Worm (Caenorhabditis elegans): ENCODE measurements around the gene R05C11.4.
"Not testable (repeated sequence)": the region's sequence is repeated elsewhere in the genome, so short reads cannot be mapped to it uniquely, and the experiment has no call there.

R05C11.4 gene

DNA sequence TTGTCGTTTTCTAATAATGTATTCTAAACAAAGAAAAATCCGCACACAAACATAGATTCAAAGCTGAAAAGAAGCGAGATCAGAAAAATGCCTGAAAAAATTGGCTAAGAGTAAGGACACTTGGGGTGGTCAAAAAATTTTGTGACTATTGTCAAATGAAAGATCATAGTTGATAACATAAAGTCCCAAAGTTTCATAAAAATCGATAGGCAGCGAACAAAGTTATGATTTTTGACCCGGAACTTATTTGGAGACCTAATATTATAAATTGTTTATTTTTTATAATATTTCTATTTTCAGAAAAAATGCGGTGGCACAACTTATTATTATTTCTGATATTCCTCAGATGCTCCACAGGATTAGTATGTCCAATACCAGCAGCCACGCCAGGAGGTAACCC is at the start of gene R05C11.4:
Gene R05C11.4, plus strand, starts transcription at position 301 of the 400 bp plus-strand sequence.
- TF ChIP-seq pat-9 (tag; optimal IDR thresholded peaks at IDR 0.05); ttx-3 (tag; optimal IDR thresholded peaks at IDR 0.05); hlh-13 (GFP tag; optimal IDR thresholded peaks at IDR 0.05): not testable (repeated sequence)

DNA sequence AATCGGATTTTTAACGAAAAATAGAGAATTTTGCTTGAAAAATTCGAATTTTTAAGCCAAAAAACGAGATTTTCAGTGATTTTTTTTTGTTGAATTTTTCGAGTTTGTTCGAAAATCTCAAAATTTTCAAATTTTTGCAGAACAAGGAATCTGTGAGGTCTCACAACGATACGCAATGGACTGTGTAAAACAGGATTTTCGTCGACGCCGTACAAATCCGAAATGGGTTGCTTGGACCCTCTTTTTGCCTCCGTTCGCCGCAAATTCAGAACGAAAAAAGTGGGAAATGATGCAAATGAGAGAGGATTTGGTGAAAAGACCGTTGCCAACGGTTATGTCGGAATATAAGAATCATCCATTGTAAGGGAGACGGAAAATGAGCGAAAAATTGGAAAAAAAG is 49.0 kb upstream of the R05C11.4 start:
- TF ChIP-seq ceh-31 (tag; optimal IDR thresholded peaks at IDR 0.05) (no peak), pag-3 (tag; optimal IDR thresholded peaks at IDR 0.05; ENCODE audit: borderline replicate concordance) (no peak), hlh-13 (GFP tag; optimal IDR thresholded peaks at IDR 0.05) (no peak), ceh-22 (tag; optimal IDR thresholded peaks at IDR 0.05) (no peak), C08G9.2 (tag; optimal IDR thresholded peaks at IDR 0.05) (no peak), fkh-6 (tag; optimal IDR thresholded peaks at IDR 0.05) (no peak), ceh-30 (tag; optimal IDR thresholded peaks at IDR 0.05) (no peak), pax-1 (tag; optimal IDR thresholded peaks at IDR 0.05) (no peak), unc-86 (tag; optimal IDR thresholded peaks at IDR 0.05) (no peak), mec-3 (tag; optimal IDR thresholded peaks at IDR 0.05; ENCODE audit: borderline replicate concordance) (no peak), Y22D7AL.16 (tag; optimal IDR thresholded peaks at IDR 0.05) (no peak), ceh-24 (tag; optimal IDR thresholded peaks at IDR 0.05) (no peak), sox-4 (tag; optimal IDR thresholded peaks at IDR 0.05) (no peak), ets-4 (tag; optimal IDR thresholded peaks at IDR 0.05) (no peak), nfya-1 (tag; optimal IDR thresholded peaks at IDR 0.05) (no peak), ceh-18 (tag; optimal IDR thresholded peaks at IDR 0.05) (no peak), unc-3 (GFP tag; conservative IDR thresholded peaks at IDR 0.05) (no peak), unc-3 (tag; optimal IDR thresholded peaks at IDR 0.05) (no peak)

DNA sequence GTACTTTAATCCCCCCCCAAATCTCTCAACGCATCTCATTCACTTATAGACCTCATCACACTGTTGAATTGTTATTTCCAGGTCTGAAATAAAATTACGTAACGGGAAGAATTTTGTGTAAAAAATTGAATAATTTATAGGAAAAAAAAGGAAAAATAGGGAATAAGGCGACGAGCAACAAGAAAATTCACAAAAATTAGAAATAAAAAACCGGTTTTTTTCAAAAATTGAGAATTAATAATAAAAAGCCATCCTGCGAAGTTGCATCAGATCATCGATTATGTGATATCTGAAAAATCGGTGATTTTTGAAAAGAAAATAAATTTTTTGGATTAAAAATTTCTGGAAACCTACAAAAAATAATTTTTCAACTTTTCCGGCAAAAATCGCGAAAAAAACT is 42.4 kb upstream of the R05C11.4 start:
- TF ChIP-seq syd-9 (tag; optimal IDR thresholded peaks at IDR 0.05) = no peak
- TF ChIP-seq ceh-30 (tag; optimal IDR thresholded peaks at IDR 0.05) = no peak
- no peak for TF ChIP-seq pha-4 (tag; optimal IDR thresholded peaks at IDR 0.05)
- TF ChIP-seq C08G9.2 (tag; optimal IDR thresholded peaks at IDR 0.05) = no peak
- TF ChIP-seq F13H6.1 (tag; optimal IDR thresholded peaks at IDR 0.05) = no peak
- no peak for TF ChIP-seq rnt-1 (tag; optimal IDR thresholded peaks at IDR 0.05)
- TF ChIP-seq K09A11.1 (tag; optimal IDR thresholded peaks at IDR 0.05; ENCODE audit: insufficient read depth) = no peak
- no peak for TF ChIP-seq ceh-18 (tag; optimal IDR thresholded peaks at IDR 0.05)
- TF ChIP-seq hlh-30 (tag; optimal IDR thresholded peaks at IDR 0.05; ENCODE audit: insufficient read depth) = no peak
- no peak for TF ChIP-seq tbx-7 (tag; optimal IDR thresholded peaks at IDR 0.05)
- no peak for TF ChIP-seq tbx-2 (tag; optimal IDR thresholded peaks at IDR 0.05)
- no peak for TF ChIP-seq unc-42 (tag; optimal IDR thresholded peaks at IDR 0.05)
- TF ChIP-seq fkh-6 (tag; optimal IDR thresholded peaks at IDR 0.05) = no peak
- TF ChIP-seq nfya-1 (tag; optimal IDR thresholded peaks at IDR 0.05) = no peak
- no peak for TF ChIP-seq lim-6 (tag; optimal IDR thresholded peaks at IDR 0.05)

DNA sequence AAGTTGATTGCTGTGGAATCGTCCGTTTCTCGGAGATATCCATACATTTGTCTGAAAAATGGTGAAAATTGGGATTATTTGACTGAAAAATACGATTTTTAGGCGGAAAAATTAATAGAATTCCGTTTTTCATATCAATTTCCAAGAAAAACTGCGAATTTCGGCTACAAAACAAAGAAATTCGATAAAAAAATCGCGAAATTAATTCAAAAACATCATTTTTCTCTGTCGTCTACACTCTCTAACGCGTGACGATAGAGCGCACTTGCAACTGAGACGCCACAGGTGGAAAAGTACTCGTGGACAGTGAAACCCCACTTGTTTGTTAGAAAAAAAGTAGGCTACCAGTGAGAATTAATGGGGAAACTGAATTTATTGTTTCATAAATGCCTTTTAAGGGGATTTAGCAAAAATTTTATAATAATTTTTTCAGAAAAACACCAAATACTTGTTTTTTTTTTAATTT is 18.3 kb upstream of the R05C11.4 start, which contains the start of gene cpsf-1:
Gene cpsf-1, minus strand, starts transcription at position 51 of the 466 bp plus-strand sequence.
- peak; percentile 12 for TF ChIP-seq sox-4 (tag; optimal IDR thresholded peaks at IDR 0.05)
- TF ChIP-seq ttx-3 (tag; optimal IDR thresholded peaks at IDR 0.05) = peak; percentile 45
- peak; percentile 76 for TF ChIP-seq unc-42 (tag; optimal IDR thresholded peaks at IDR 0.05)
- peak; percentile 41 for TF ChIP-seq K02D7.2 (tag; optimal IDR thresholded peaks at IDR 0.05)
- peak; percentile 51 for TF ChIP-seq hlh-6 (tag; optimal IDR thresholded peaks at IDR 0.05)
- TF ChIP-seq zip-5 (tag; optimal IDR thresholded peaks at IDR 0.05) = peak; percentile 87
- peak; percentile 76 for TF ChIP-seq hlh-8 (tag; optimal IDR thresholded peaks at IDR 0.05)
- TF ChIP-seq lin-11 (tag; optimal IDR thresholded peaks at IDR 0.05) = peak; percentile 7
- TF ChIP-seq ceh-6 (GFP tag; optimal IDR thresholded peaks at IDR 0.05) = no peak
- no peak for TF ChIP-seq hlh-30 (tag; optimal IDR thresholded peaks at IDR 0.05; ENCODE audit: insufficient read depth)
- peak; percentile 9 for TF ChIP-seq ceh-48 (tag; optimal IDR thresholded peaks at IDR 0.05)
- no peak for TF ChIP-seq che-1 (tag; optimal IDR thresholded peaks at IDR 0.05)
- peak; percentile 48 for TF ChIP-seq ceh-18 (tag; optimal IDR thresholded peaks at IDR 0.05)
- peak; percentile 84 for TF ChIP-seq ceh-2 (tag; optimal IDR thresholded peaks at IDR 0.05)
- no peak for TF ChIP-seq nhr-11 (tag; optimal IDR thresholded peaks at IDR 0.05)
- TF ChIP-seq npax-4 (tag; optimal IDR thresholded peaks at IDR 0.05) = no peak
- TF ChIP-seq dve-1 (tag; optimal IDR thresholded peaks at IDR 0.05) = peak; percentile 54
- peak; percentile 80 for TF ChIP-seq tbx-7 (tag; optimal IDR thresholded peaks at IDR 0.05)
- TF ChIP-seq T23F11.4 (GFP tag; optimal IDR thresholded peaks at IDR 0.05) = no peak
- TF ChIP-seq ceh-34 (tag; optimal IDR thresholded peaks at IDR 0.05) = peak; percentile 65
- TF ChIP-seq nhr-232 (tag; optimal IDR thresholded peaks at IDR 0.05) = no peak
- no peak for TF ChIP-seq pat-9 (tag; optimal IDR thresholded peaks at IDR 0.05)
- peak; percentile 34 for TF ChIP-seq gmeb-2 (tag; optimal IDR thresholded peaks at IDR 0.05)
- TF ChIP-seq ceh-22 (tag; optimal IDR thresholded peaks at IDR 0.05) = no peak
- TF ChIP-seq ets-4 (tag; optimal IDR thresholded peaks at IDR 0.05) = peak; percentile 87
- peak; percentile 64 for TF ChIP-seq ahr-1 (tag; optimal IDR thresholded peaks at IDR 0.05)

Data from whole organism, late embryonic.